Worm (Caenorhabditis elegans): ENCODE results near the gene hlh-8.

hlh-8 gene

DNA sequence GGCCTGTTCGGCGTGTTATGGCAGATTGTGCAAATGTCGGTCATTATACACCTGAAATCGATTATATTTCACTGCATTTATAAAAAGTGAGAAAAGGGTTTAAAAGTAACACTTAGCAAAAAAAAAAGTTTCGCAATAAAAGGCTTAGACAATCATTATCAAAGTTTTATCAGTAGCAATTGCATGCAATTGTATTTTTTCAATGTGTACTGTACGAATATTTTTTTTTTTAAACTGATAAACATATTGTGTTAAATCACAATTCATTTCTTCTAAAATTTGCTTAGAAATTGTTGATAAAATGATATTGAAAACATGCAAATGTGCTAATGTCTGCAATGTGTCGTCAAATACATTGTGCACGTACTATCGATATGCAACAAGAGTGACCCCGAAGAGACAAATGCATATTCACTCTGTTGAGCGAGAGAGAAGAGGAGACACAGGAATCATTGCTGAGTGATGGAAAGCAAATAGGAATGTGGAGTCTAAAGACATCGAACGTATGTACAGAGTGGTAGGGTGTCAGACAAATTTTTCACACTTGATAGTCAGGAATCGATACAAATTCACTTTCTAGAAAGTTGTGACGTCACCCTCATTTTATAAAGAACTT, 20.1 kb downstream of the hlh-8 start, which contains the start of gene C02B8.6:
Gene C02B8.6, minus strand, starts transcription at position 51 of the 616 bp plus-strand sequence.
- TF ChIP-seq mab-5 (tag; optimal IDR thresholded peaks at IDR 0.05) = no peak
- peak; percentile 80 for TF ChIP-seq pha-4 (tag; optimal IDR thresholded peaks at IDR 0.05)
- no peak for TF ChIP-seq M03D4.4 (tag; optimal IDR thresholded peaks at IDR 0.05)
- TF ChIP-seq nhr-237 (tag; optimal IDR thresholded peaks at IDR 0.05) = peak; percentile 19
- no peak for TF ChIP-seq sem-2 (GFP tag; optimal IDR thresholded peaks at IDR 0.05)
- TF ChIP-seq ham-2 (GFP tag; optimal IDR thresholded peaks at IDR 0.05) = peak; percentile 1
- TF ChIP-seq drap-1 (GFP tag; optimal IDR thresholded peaks at IDR 0.05) = no peak
- no peak for TF ChIP-seq nhr-12 (tag; optimal IDR thresholded peaks at IDR 0.05)
- TF ChIP-seq cnd-1 (tag; optimal IDR thresholded peaks at IDR 0.05) = no peak
- no peak for TF ChIP-seq ztf-11 (tag; optimal IDR thresholded peaks at IDR 0.05)
- TF ChIP-seq unc-120 (tag; optimal IDR thresholded peaks at IDR 0.05; ENCODE audit: poor library complexity, severe bottlenecking) = peak; percentile 10
- TF ChIP-seq lin-13 (tag; optimal IDR thresholded peaks at IDR 0.05) = no peak
- peak; percentile 56 for TF ChIP-seq mep-1 (tag; optimal IDR thresholded peaks at IDR 0.05)
- no peak for TF ChIP-seq zip-8 (tag; optimal IDR thresholded peaks at IDR 0.05)
- TF ChIP-seq hlh-1 (tag; optimal IDR thresholded peaks at IDR 0.05) = peak; percentile 64
- peak; percentile 93 for TF ChIP-seq ceh-39 (tag; optimal IDR thresholded peaks at IDR 0.05)
- peak; percentile 20 for TF ChIP-seq unc-62 (GFP tag; optimal IDR thresholded peaks at IDR 0.05)
- no peak for TF ChIP-seq sptf-1 (tag; optimal IDR thresholded peaks at IDR 0.05)

DNA sequence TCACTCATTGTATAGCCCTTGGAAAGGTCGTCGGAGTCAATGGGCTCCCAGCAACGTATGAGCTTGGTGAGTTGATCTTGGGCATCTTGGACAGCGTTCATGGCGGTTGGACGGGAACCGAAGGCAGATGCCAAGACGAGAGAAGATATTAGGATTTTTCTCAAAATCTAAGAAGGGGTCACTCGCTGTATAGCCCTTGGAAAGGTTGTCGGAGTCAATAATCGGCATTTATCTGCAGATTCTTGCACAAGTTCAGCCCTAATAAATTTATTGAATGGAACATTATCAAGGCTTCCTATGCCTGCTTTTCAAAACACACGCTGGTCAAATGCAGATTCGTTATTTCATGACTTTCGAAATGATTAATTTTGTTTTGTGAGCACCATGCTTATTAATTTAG, 21.5 kb downstream of the hlh-8 start, which contains the start of gene C02B8.7:
Gene C02B8.7, minus strand, starts transcription at position 101 of the 400 bp plus-strand sequence.
- TF ChIP-seq pha-4 (tag; optimal IDR thresholded peaks at IDR 0.05) = no peak
- TF ChIP-seq ztf-11 (tag; optimal IDR thresholded peaks at IDR 0.05) = no peak
- no peak for TF ChIP-seq nhr-28 (tag; optimal IDR thresholded peaks at IDR 0.05)
- TF ChIP-seq ceh-43 (GFP tag; optimal IDR thresholded peaks at IDR 0.05) = no peak
- no peak for TF ChIP-seq nhr-237 (tag; optimal IDR thresholded peaks at IDR 0.05)
- TF ChIP-seq hlh-1 (tag; optimal IDR thresholded peaks at IDR 0.05) = no peak
- no peak for TF ChIP-seq ceh-39 (tag; optimal IDR thresholded peaks at IDR 0.05)
- no peak for TF ChIP-seq nhr-2 (tag; optimal IDR thresholded peaks at IDR 0.05)
- TF ChIP-seq sptf-1 (tag; optimal IDR thresholded peaks at IDR 0.05) = no peak
- no peak for TF ChIP-seq bed-3 (GFP tag; optimal IDR thresholded peaks at IDR 0.05)
- TF ChIP-seq flh-1 (GFP tag; optimal IDR thresholded peaks at IDR 0.05) = no peak
- no peak for TF ChIP-seq blmp-1 (tag; optimal IDR thresholded peaks at IDR 0.05)
- TF ChIP-seq mls-2 (tag; optimal IDR thresholded peaks at IDR 0.05) = no peak
- TF ChIP-seq unc-62 (GFP tag; optimal IDR thresholded peaks at IDR 0.05) = no peak
- no peak for TF ChIP-seq cnd-1 (tag; optimal IDR thresholded peaks at IDR 0.05)
- no peak for TF ChIP-seq nhr-76 (tag; optimal IDR thresholded peaks at IDR 0.05)
- no peak for TF ChIP-seq M03D4.4 (tag; optimal IDR thresholded peaks at IDR 0.05)
- TF ChIP-seq ceh-83 (GFP tag; optimal IDR thresholded peaks at IDR 0.05) = no peak
- no peak for TF ChIP-seq tbx-8 (GFP tag; optimal IDR thresholded peaks at IDR 0.05)
- no peak for TF ChIP-seq mep-1 (tag; optimal IDR thresholded peaks at IDR 0.05)

DNA sequence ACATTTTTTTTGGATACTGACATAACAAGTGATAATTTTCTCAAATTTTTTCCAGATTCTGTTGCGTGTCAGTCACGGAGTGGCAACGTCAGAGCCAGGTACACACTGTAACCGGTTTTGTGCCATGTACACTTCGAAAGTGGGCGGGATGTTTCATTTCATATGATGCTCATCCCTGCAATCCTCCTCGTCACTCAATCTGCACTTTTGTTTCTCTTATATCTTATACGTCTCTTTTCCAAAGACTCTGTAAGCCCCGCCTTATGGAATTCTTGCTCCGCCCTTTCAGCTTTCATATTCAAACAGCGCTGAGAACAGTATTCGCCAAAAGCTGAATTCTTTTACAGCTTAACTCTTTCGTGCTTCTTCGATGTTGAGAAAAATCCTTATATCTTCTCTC, 22.9 kb downstream of the hlh-8 start, which contains the start of gene C02B8.3:
Gene C02B8.3, plus strand, starts transcription at position 301 of the 400 bp plus-strand sequence.
- TF ChIP-seq ham-2 (GFP tag; optimal IDR thresholded peaks at IDR 0.05) = no peak
- no peak for TF ChIP-seq nhr-2 (tag; optimal IDR thresholded peaks at IDR 0.05)
- TF ChIP-seq drap-1 (GFP tag; optimal IDR thresholded peaks at IDR 0.05) = no peak
- TF ChIP-seq unc-39 (tag; optimal IDR thresholded peaks at IDR 0.05) = no peak
- TF ChIP-seq lin-13 (tag; optimal IDR thresholded peaks at IDR 0.05) = no peak
- TF ChIP-seq lin-32 (GFP tag; optimal IDR thresholded peaks at IDR 0.05) = no peak
- TF ChIP-seq nhr-12 (tag; optimal IDR thresholded peaks at IDR 0.05) = no peak
- TF ChIP-seq unc-120 (tag; optimal IDR thresholded peaks at IDR 0.05; ENCODE audit: poor library complexity, severe bottlenecking) = no peak
- no peak for TF ChIP-seq zip-8 (tag; optimal IDR thresholded peaks at IDR 0.05)
- TF ChIP-seq nhr-28 (tag; optimal IDR thresholded peaks at IDR 0.05) = no peak
- TF ChIP-seq bed-3 (GFP tag; optimal IDR thresholded peaks at IDR 0.05) = no peak
- TF ChIP-seq cnd-1 (tag; optimal IDR thresholded peaks at IDR 0.05) = no peak
- no peak for TF ChIP-seq ceh-83 (GFP tag; optimal IDR thresholded peaks at IDR 0.05)
- TF ChIP-seq ceh-43 (GFP tag; optimal IDR thresholded peaks at IDR 0.05) = no peak
- TF ChIP-seq elt-3 (tag; optimal IDR thresholded peaks at IDR 0.05) = no peak
- TF ChIP-seq mab-5 (tag; optimal IDR thresholded peaks at IDR 0.05) = no peak
- no peak for TF ChIP-seq mep-1 (tag; optimal IDR thresholded peaks at IDR 0.05)
- TF ChIP-seq nhr-76 (tag; optimal IDR thresholded peaks at IDR 0.05) = no peak

DNA sequence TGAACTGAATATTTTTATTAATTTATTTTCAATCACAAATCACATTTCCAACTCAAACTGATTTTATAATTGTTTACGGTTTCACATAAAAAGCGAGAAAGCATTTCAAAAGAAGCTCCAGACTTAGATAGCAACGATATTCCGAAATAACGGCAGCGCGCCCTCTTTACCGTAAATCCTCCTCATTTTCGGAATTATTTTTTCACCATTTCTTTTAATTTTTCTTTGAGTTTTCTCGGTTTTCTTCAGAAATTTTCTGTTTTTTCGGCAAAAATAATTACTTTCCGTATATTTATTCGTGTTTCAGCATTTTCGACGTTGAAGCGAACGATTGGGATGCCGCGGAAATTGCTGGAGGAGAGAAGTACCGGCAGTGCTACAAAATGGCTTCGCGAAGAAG, 31.1 kb downstream of the hlh-8 start, which contains the start of gene C02B8.1:
Gene C02B8.1, plus strand, starts transcription at position 301 of the 400 bp plus-strand sequence.
- no peak for TF ChIP-seq hlh-1 (tag; optimal IDR thresholded peaks at IDR 0.05)
- TF ChIP-seq unc-39 (tag; optimal IDR thresholded peaks at IDR 0.05) = no peak
- TF ChIP-seq flh-1 (GFP tag; optimal IDR thresholded peaks at IDR 0.05) = no peak
- TF ChIP-seq cnd-1 (tag; optimal IDR thresholded peaks at IDR 0.05) = no peak
- TF ChIP-seq bed-3 (GFP tag; optimal IDR thresholded peaks at IDR 0.05) = no peak
- no peak for TF ChIP-seq ces-1 (GFP tag; optimal IDR thresholded peaks at IDR 0.05)
- no peak for TF ChIP-seq nhr-237 (tag; optimal IDR thresholded peaks at IDR 0.05)
- TF ChIP-seq nhr-76 (tag; optimal IDR thresholded peaks at IDR 0.05) = no peak
- TF ChIP-seq mls-2 (tag; optimal IDR thresholded peaks at IDR 0.05) = no peak
- no peak for TF ChIP-seq nhr-12 (tag; optimal IDR thresholded peaks at IDR 0.05)
- TF ChIP-seq ceh-83 (GFP tag; optimal IDR thresholded peaks at IDR 0.05) = no peak
- TF ChIP-seq blmp-1 (tag; optimal IDR thresholded peaks at IDR 0.05) = no peak
